Worm (Caenorhabditis elegans) whole organism, L3 larva: ENCODE results near the gene nhr-269.
"Not testable (repeated sequence)": the region's sequence is repeated elsewhere in the genome, so short reads cannot be mapped to it uniquely, and the experiment has no call there.

Experiments
- R02D3.7 ChIP-seq: fragments of 150-350 bp; optimal IDR thresholded peaks from 2 replicates; lab custom pipeline; 2014; ENCODE audit warnings: missing biosample characterization, missing genetic modification characterization
- aly-2 ChIP-seq: fragments of 150-350 bp; optimal IDR thresholded peaks from 2 replicates; lab custom pipeline; 2014; ENCODE audit warnings: missing biosample characterization, missing genetic modification characterization
- ceh-16 ChIP-seq: sonication (generic microtip); optimal IDR thresholded peaks from 2 replicates; lab custom pipeline; 2017; ENCODE audit warnings: missing biosample characterization, missing genetic modification characterization
- ceh-28 ChIP-seq: fragments of 150-350 bp; optimal IDR thresholded peaks from 2 replicates; lab custom pipeline; 2014; ENCODE audit warnings: missing biosample characterization, missing genetic modification reagents, missing genetic modification characterization
- ceh-82 ChIP-seq: fragments of 150-350 bp; optimal IDR thresholded peaks from 2 replicates; lab custom pipeline; 2014; ENCODE audit warnings: missing biosample characterization, missing genetic modification characterization
- ceh-9 ChIP-seq: sonication (generic microtip); optimal IDR thresholded peaks from 2 replicates; lab custom pipeline; 2018; ENCODE audit warnings: missing biosample characterization, missing genetic modification characterization
- daf-12 ChIP-seq: fragments of 150-350 bp; optimal IDR thresholded peaks from 2 replicates; lab custom pipeline; 2014; ENCODE audit warnings: missing biosample characterization, missing genetic modification reagents, missing genetic modification characterization
- egl-5 ChIP-seq: fragments of 150-350 bp; optimal IDR thresholded peaks from 2 replicates; lab custom pipeline; 2017; ENCODE audit warnings: missing biosample characterization, missing genetic modification reagents, missing genetic modification characterization, inconsistent platforms
- elt-1 ChIP-seq: fragments of 150-350 bp; optimal IDR thresholded peaks from 2 replicates; lab custom pipeline; 2014; ENCODE audit warnings: missing biosample characterization, missing genetic modification characterization
- elt-2 ChIP-seq: sonication (generic microtip); optimal IDR thresholded peaks from 2 replicates; lab custom pipeline; 2016; ENCODE audit warnings: missing genetic modification reagents, mild to moderate bottlenecking, missing genetic modification characterization, missing compliant biosample characterization
- elt-3 ChIP-seq, 3 experiments: fragments of 150-350 bp in 1 of 3; sonication (generic microtip) in 2 of 3; optimal IDR thresholded peaks; 2 replicates in 2 of 3; 4 replicates in 1 of 3; lab custom pipeline; 2014 to 2017; ENCODE audit warnings: missing biosample characterization in 3 of 3, missing genetic modification characterization in 3 of 3
- eor-1 ChIP-seq, 2 experiments: fragments of 150-350 bp; optimal IDR thresholded peaks; 2 replicates each; lab custom pipeline; 2014 to 2018; ENCODE audit warnings: missing biosample characterization in 2 of 2, missing genetic modification characterization in 2 of 2
- fkh-2 ChIP-seq: fragments of 150-350 bp; optimal IDR thresholded peaks from 2 replicates; lab custom pipeline; 2014; ENCODE audit warnings: missing biosample characterization, missing genetic modification reagents, missing genetic modification characterization
- lin-15B ChIP-seq: fragments of 150-350 bp; optimal IDR thresholded peaks from 2 replicates; lab custom pipeline; 2014; ENCODE audit warnings: missing biosample characterization, missing genetic modification characterization
- lin-39 ChIP-seq: fragments of 150-350 bp; optimal IDR thresholded peaks from 2 replicates; lab custom pipeline; 2018; ENCODE audit warnings: missing biosample characterization, missing genetic modification reagents, missing genetic modification characterization
- mml-1 ChIP-seq: fragments of 150-350 bp; sonication (generic microtip); optimal IDR thresholded peaks from 3 replicates; lab custom pipeline; 2014; ENCODE audit warnings: missing biosample characterization, missing genetic modification characterization
- nfya-1 ChIP-seq: sonication (generic microtip); optimal IDR thresholded peaks from 2 replicates; lab custom pipeline; 2017; ENCODE audit warnings: missing genetic modification characterization, mild to moderate bottlenecking, missing compliant biosample characterization, antibody characterized with exemption, moderate library complexity; ENCODE audit not compliant: insufficient read depth
- nhr-11 ChIP-seq: fragments of 150-350 bp; optimal IDR thresholded peaks from 2 replicates; lab custom pipeline; 2014; ENCODE audit warnings: missing biosample characterization, missing genetic modification characterization
- nhr-12 ChIP-seq: fragments of 150-350 bp; optimal IDR thresholded peaks from 2 replicates; lab custom pipeline; 2014; ENCODE audit warnings: missing biosample characterization, missing genetic modification characterization
- nhr-23 ChIP-seq: fragments of 150-350 bp; optimal IDR thresholded peaks from 2 replicates; lab custom pipeline; 2014; ENCODE audit warnings: missing biosample characterization, missing genetic modification reagents, missing genetic modification characterization
- nhr-25 ChIP-seq: sonication (generic microtip); optimal IDR thresholded peaks from 2 replicates; lab custom pipeline; 2017; ENCODE audit warnings: missing biosample characterization, missing genetic modification characterization
- nhr-43 ChIP-seq: sonication (generic microtip); optimal IDR thresholded peaks from 2 replicates; lab custom pipeline; 2016; ENCODE audit warnings: mild to moderate bottlenecking, missing genetic modification characterization, missing compliant biosample characterization; ENCODE audit not compliant: poor library complexity, severe bottlenecking
- nhr-67 ChIP-seq: fragments of 150-350 bp; optimal IDR thresholded peaks from 2 replicates; lab custom pipeline; 2014; ENCODE audit warnings: missing biosample characterization, missing genetic modification characterization
- nhr-76 ChIP-seq: fragments of 150-350 bp; sonication (generic microtip); optimal IDR thresholded peaks from 5 replicates; lab custom pipeline; 2014; ENCODE audit warnings: missing biosample characterization, missing genetic modification characterization
- pha-4 ChIP-seq: fragments of 150-350 bp; optimal IDR thresholded peaks from 2 replicates; lab custom pipeline; 2014; ENCODE audit warnings: missing biosample characterization, missing genetic modification reagents, missing genetic modification characterization
- sea-2 ChIP-seq: fragments of 150-350 bp; sonication (generic microtip); optimal IDR thresholded peaks from 4 replicates; lab custom pipeline; 2014; ENCODE audit warnings: missing biosample characterization, missing genetic modification reagents, missing genetic modification characterization
- snpc-4 ChIP-seq: fragments of 150-350 bp; optimal IDR thresholded peaks from 2 replicates; lab custom pipeline; 2014; ENCODE audit warnings: missing biosample characterization, missing genetic modification characterization
- tbx-2 ChIP-seq: sonication (generic microtip); optimal IDR thresholded peaks from 2 replicates; lab custom pipeline; 2016; ENCODE audit warnings: mild to moderate bottlenecking, missing genetic modification characterization, missing compliant biosample characterization
- unc-62 ChIP-seq: fragments of 150-350 bp; sonication (generic microtip); optimal IDR thresholded peaks from 4 replicates; lab custom pipeline; 2014; ENCODE audit warnings: missing biosample characterization, missing genetic modification reagents, missing genetic modification characterization
- zag-1 ChIP-seq: fragments of 150-350 bp; optimal IDR thresholded peaks from 2 replicates; lab custom pipeline; 2014; ENCODE audit warnings: missing biosample characterization, missing genetic modification characterization
- ztf-11 ChIP-seq: fragments of 150-350 bp; optimal IDR thresholded peaks from 2 replicates; lab custom pipeline; 2014; ENCODE audit warnings: missing biosample characterization, missing genetic modification characterization

The nhr-269 gene

DNA sequence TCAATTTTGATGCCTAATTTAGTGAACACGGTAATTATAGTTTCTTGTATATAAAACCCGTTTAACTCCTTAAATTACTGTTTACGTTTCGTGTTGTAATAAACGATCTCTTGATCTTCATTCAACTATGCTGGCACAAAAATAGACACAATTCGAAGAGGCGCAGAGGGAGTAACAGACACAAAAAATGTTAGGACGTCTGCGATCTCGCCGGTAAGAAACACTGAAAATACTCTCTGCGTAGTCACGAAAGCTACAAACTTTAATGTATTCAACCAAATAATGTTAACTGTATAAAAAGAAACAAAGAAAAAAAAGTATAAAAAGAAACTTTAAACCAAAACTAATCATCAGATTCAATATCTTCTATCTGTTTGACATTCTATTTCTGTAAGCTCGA, 11.2 kb upstream of the nhr-269 start, which contains the start of gene dhs-23:
TSS of gene dhs-23 (plus strand) at position 363 of the 400 bp plus-strand sequence.
- TF ChIP-seq egl-5 (no peak), nhr-76 (no peak), nfya-1 (tag; lab: Kevin White, UChicago) (no peak), unc-62 (GFP tag; lab: Kevin White, UChicago) (no peak), ceh-9 (tag; lab: Kevin White, UChicago) (no peak), nhr-67 (tag; lab: Kevin White, UChicago) (no peak), ceh-82 (tag; lab: Kevin White, UChicago) (no peak), ceh-16 (no peak), lin-39 (tag; lab: Kevin White, UChicago) (no peak), mml-1 (no peak), elt-2 (tag; lab: Kevin White, UChicago) (no peak), tbx-2 (no peak), nhr-43 (tag; lab: Kevin White, UChicago) (no peak), elt-1 (tag; lab: Kevin White, UChicago) (no peak), snpc-4 (tag; lab: Kevin White, UChicago) (no peak)

ce11 chrV:15379817-15380216, 10.2 kb upstream of the nhr-269 start, which contains the start of gene srh-251:
Gene srh-251 (minus strand): TSS chrV:15379917.
- TF ChIP-seq lin-39 (tag; lab: Kevin White, UChicago) = no peak
- TF ChIP-seq tbx-2 = no peak
- no peak for TF ChIP-seq nhr-12 (tag; lab: Kevin White, UChicago)
- TF ChIP-seq R02D3.7 (tag; lab: Kevin White, UChicago) = no peak
- no peak for TF ChIP-seq nhr-25 (tag; lab: Kevin White, UChicago)
- no peak for TF ChIP-seq pha-4 (tag; lab: Kevin White, UChicago)
- no peak for TF ChIP-seq nhr-43 (tag; lab: Kevin White, UChicago)

DNA sequence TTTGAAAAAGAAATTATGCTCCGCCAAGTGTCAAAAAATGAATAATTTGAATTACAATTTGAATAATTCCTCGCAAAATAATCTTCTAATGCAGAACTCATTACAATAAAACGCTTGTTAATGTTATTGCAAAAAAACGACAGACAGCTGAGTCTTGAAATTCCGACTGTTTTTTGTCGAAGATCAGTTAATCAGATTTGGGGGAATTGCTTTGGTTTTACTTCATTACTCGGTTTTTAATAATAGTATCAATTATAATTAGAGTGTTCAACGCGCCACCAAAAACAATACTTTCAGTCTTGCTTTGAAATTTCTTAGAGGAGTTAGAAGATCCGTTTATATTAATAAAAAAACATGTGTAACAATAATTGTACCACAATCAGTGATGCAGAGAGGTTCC, 8.3 kb upstream of the nhr-269 start, which contains the start of gene srh-122:
TSS of gene srh-122 (minus strand) at position 101 of the 400 bp plus-strand sequence.
- TF ChIP-seq nhr-67 (tag; lab: Kevin White, UChicago) (no peak), nhr-76 (no peak), lin-39 (tag; lab: Kevin White, UChicago) (no peak), sea-2 (no peak)
- TF ChIP-seq, all 47 proteins: peak for 0

ce11 chrV:15376223-15376622, 6.6 kb upstream of the nhr-269 start, which contains the start of gene srh-52:
Gene srh-52 (minus strand): TSS chrV:15376323.
- TF ChIP-seq snpc-4 (tag; lab: Kevin White, UChicago) = no peak
- no peak for TF ChIP-seq daf-12
- no peak for TF ChIP-seq egl-5
- TF ChIP-seq ceh-28 (tag; lab: Kevin White, UChicago) = no peak
- TF ChIP-seq eor-1 (tag; optimal IDR thresholded peaks at IDR 0.05; lab: Kevin White, UChicago) = no peak
- TF ChIP-seq zag-1 (tag; lab: Kevin White, UChicago) = no peak
- TF ChIP-seq nhr-11 (tag; lab: Kevin White, UChicago) = no peak

- TF ChIP-seq fkh-2 (tag; lab: Kevin White, UChicago) (no peak), nhr-76 (no peak), lin-15B (no peak), sea-2 (no peak), nhr-23 (tag; lab: Kevin White, UChicago) (no peak), aly-2 (tag; lab: Kevin White, UChicago) (no peak), elt-3 (tag; optimal IDR thresholded peaks at IDR 0.05; lab: Kevin White, UChicago) (no peak), unc-62 (GFP tag; lab: Kevin White, UChicago) (no peak), tbx-2 (no peak), nhr-25 (tag; lab: Kevin White, UChicago) (no peak), egl-5 (no peak), pha-4 (tag; lab: Kevin White, UChicago) (no peak), lin-39 (tag; lab: Kevin White, UChicago) (no peak), nhr-12 (tag; lab: Kevin White, UChicago) (no peak), eor-1 (tag; optimal IDR thresholded peaks at IDR 0.05; lab: Kevin White, UChicago) (no peak), nhr-11 (tag; lab: Kevin White, UChicago) (no peak), snpc-4 (tag; lab: Kevin White, UChicago) (no peak), ceh-82 (tag; lab: Kevin White, UChicago) (no peak)
Observed at ce11 chrV:15367770-15368169, 1.8 kb downstream of the nhr-269 start.

- not testable (repeated sequence) for TF ChIP-seq elt-3 (tag; optimal IDR thresholded peaks at IDR 0.05; lab: Kevin White, UChicago); nhr-11 (tag; lab: Kevin White, UChicago); ztf-11 (tag; lab: Kevin White, UChicago)
- TF ChIP-seq, all 47 proteins: peak for 0; not testable (repeated sequence) for 47
Observed at ce11 chrV:15361412-15361811, 8.2 kb downstream of the nhr-269 start, which contains the start of gene ech-1.1. Gene ech-1.1 (minus strand): TSS chrV:15361512.
